Fruit fly (Drosophila melanogaster): ENCODE results near the gene hh.

hh gene

DNA sequence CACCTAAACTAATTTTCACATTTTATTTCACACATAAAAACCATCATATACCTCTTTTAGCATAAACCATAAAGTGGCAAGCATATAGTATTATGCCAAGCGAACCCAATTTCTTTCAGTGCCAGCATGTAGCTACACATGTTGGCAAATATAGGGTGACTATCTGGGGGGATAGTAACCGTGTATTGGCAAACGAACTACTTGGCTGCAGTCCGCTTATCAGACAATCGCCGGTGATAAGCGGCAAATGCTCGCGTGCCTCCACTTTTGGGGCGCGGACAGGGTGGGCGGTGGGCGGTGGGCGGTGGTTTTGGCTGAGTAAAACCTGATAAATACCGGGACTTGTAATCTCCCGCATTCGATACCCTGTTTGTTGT lies 2.1 kb downstream of the hh start (continued):
- TF ChIP-seq ash1 (GFP tag; optimal IDR thresholded peaks at IDR 0.05) (no peak), CG17912 (GFP tag; optimal IDR thresholded peaks at IDR 0.05) (no peak), grau (tag; optimal IDR thresholded peaks at IDR 0.05) (no peak), usp (GFP tag; optimal IDR thresholded peaks at IDR 0.05) (no peak), CG18011 (GFP tag; optimal IDR thresholded peaks at IDR 0.05) (no peak), B-H2 (GFP tag; optimal IDR thresholded peaks at IDR 0.05) (no peak), CG9727 (GFP tag; optimal IDR thresholded peaks at IDR 0.05) (peak; percentile 21), Fer1 (GFP tag; optimal IDR thresholded peaks at IDR 0.05) (no peak), ap (GFP tag; IDR thresholded peaks at IDR 0.05) (no peak), CG31365 (tag; optimal IDR thresholded peaks at IDR 0.05) (no peak), Nf-YA (GFP tag; IDR thresholded peaks at IDR 0.05) (no peak), Ets65A (GFP tag) (peak; percentile 35), CG30403 (GFP tag; optimal IDR thresholded peaks at IDR 0.05) (peak; percentile 10), fu2 (GFP tag; optimal IDR thresholded peaks at IDR 0.05) (no peak), CG3838 (GFP tag; optimal IDR thresholded peaks at IDR 0.05) (no peak), Dref (GFP tag; IDR thresholded peaks at IDR 0.05) (no peak), CG9876 (GFP tag; optimal IDR thresholded peaks at IDR 0.05) (no peak), Kr (GFP tag; optimal IDR thresholded peaks at IDR 0.05) (no peak), ranshi (GFP tag; IDR thresholded peaks at IDR 0.05) (peak; percentile 37; the same call in 1 of the 2 replicates), CG15479 (GFP tag; optimal IDR thresholded peaks at IDR 0.05) (no peak), CG12219 (GFP tag; optimal IDR thresholded peaks at IDR 0.05) (no peak), row (GFP tag; IDR thresholded peaks at IDR 0.05) (peak; percentile 50; the same call in 2 of the 3 replicates), pnt (GFP tag; optimal IDR thresholded peaks at IDR 0.05) (no peak), CG31224 (GFP tag; IDR thresholded peaks at IDR 0.05) (no peak), CG12769 (tag; optimal IDR thresholded peaks at IDR 0.05) (peak; percentile 36), pros (GFP tag; optimal IDR thresholded peaks at IDR 0.05) (no peak), ab (GFP tag; optimal IDR thresholded peaks at IDR 0.05) (no peak), dan (GFP tag; IDR thresholded peaks at IDR 0.05) (no peak), CG5953 (GFP tag; IDR thresholded peaks at IDR 0.05) (no peak), CG1602 (GFP tag; optimal IDR thresholded peaks at IDR 0.05) (no peak), CG10366 (GFP tag; IDR thresholded peaks at IDR 0.05) (peak; percentile 38; the same call in 1 of the 2 replicates), CG7372 (GFP tag; IDR thresholded peaks at IDR 0.05) (no peak), wek (GFP tag; optimal IDR thresholded peaks at IDR 0.05) (no peak), CG14441 (GFP tag; IDR thresholded peaks at IDR 0.05) (peak; percentile 58), stc (GFP tag; IDR thresholded peaks at IDR 0.05) (no peak), CG16815 (GFP tag; optimal IDR thresholded peaks at IDR 0.05) (no peak), Dbx (GFP tag; IDR thresholded peaks at IDR 0.05) (0 out of 3 replicates have a peak, but pooled peaks have one; percentile 23), chif (GFP tag; optimal IDR thresholded peaks at IDR 0.05) (no peak), ems (GFP tag; optimal IDR thresholded peaks at IDR 0.05) (no peak), Rfx (GFP tag; IDR thresholded peaks at IDR 0.05) (peak; percentile 7; the same call in 1 of the 2 replicates)

DNA sequence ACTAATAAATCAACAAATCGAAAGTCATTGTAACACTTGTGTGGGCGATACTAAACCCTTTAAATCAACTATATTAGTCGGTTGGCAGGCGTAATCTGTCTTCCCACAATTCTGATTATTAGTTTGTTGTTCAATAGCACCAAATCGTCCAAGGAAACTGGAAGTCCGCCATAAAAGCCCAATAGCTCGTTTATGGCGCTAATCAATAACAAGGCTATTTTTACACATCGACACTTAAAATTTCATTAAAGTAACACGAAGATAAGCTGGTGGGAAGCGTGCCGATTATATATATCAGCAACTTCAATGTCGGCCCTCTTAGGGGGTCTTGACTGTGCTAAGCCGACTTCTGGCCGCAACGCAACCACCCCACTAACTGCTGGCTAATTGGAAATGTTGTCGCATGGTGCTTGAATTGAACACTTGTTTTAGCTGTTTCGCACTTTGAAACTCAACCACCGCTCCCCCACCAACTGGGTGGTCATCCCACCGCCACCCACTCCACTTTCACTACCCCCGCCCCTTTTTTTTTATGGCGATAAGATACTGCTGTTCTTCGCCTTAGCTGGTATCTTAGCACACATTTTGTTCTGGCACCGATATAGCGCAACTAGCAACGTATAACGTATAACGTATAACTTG lies 2.6 kb downstream of the hh start:
- peak in 1 of 2 experiments; percentile 6 for TF ChIP-seq Pdp1 (GFP tag; optimal IDR thresholded peaks at IDR 0.05)
- no peak for TF ChIP-seq ase (GFP tag; IDR thresholded peaks at IDR 0.05)
- peak; percentile 45 for TF ChIP-seq CG13894 (tag; optimal IDR thresholded peaks at IDR 0.05)
- no peak for TF ChIP-seq HLH54F (GFP tag; optimal IDR thresholded peaks at IDR 0.05)
- no peak for TF ChIP-seq Ets97D (GFP tag; optimal IDR thresholded peaks at IDR 0.05)
- TF ChIP-seq chinmo (GFP tag; IDR thresholded peaks at IDR 0.05; ENCODE audit: partially characterized antibody): 0 out of 4 replicates have a peak, but pooled peaks have one; percentile 8
- peak; percentile 10 for TF ChIP-seq CG7839 (tag; optimal IDR thresholded peaks at IDR 0.05)
- no peak for TF ChIP-seq nom (GFP tag; optimal IDR thresholded peaks at IDR 0.05)
- TF ChIP-seq unpg (GFP tag; optimal IDR thresholded peaks at IDR 0.05): peak; percentile 15
- peak; percentile 12 for TF ChIP-seq CG8281 (tag; optimal IDR thresholded peaks at IDR 0.05)
- TF ChIP-seq Tbp (GFP tag; optimal IDR thresholded peaks at IDR 0.05): no peak
- peak; percentile 83 for TF ChIP-seq Vsx1 (GFP tag; optimal IDR thresholded peaks at IDR 0.05)
- peak; percentile 5 for TF ChIP-seq Hand (GFP tag; optimal IDR thresholded peaks at IDR 0.05)

All from whole organism, embryonic.